Fruit fly (Drosophila melanogaster): ENCODE data around the gene CG42675.

Gene CG42675

dm6 chr3R:5791497-5791896, 21.9 kb upstream of the CG42675 start, which contains the start of gene Hpf1 (continued):
- peak; percentile 98 for TF ChIP-seq CG9727 (GFP tag; optimal IDR thresholded peaks at IDR 0.05)
- no peak for TF ChIP-seq CG1832 (GFP tag; optimal IDR thresholded peaks at IDR 0.05)
- TF ChIP-seq CG12769 (tag; optimal IDR thresholded peaks at IDR 0.05), result peak; percentile 99
- TF ChIP-seq Dbx (GFP tag; IDR thresholded peaks at IDR 0.05), result peak; percentile 98
- peak; percentile 83 for TF ChIP-seq dan (GFP tag; IDR thresholded peaks at IDR 0.05)
- TF ChIP-seq CG18262 (tag; optimal IDR thresholded peaks at IDR 0.05), result peak; percentile 98
- peak; percentile 97 for TF ChIP-seq CG10366 (GFP tag; IDR thresholded peaks at IDR 0.05)
- TF ChIP-seq CG13624 (GFP tag; optimal IDR thresholded peaks at IDR 0.05), result peak; percentile 99
- peak; percentile 96 for TF ChIP-seq CG3726 (GFP tag; IDR thresholded peaks at IDR 0.05)
- TF ChIP-seq oc (tag; optimal IDR thresholded peaks at IDR 0.05), result peak; percentile 97
- peak; percentile 95 for TF ChIP-seq ap (GFP tag; IDR thresholded peaks at IDR 0.05)
- TF ChIP-seq HLH54F (GFP tag; optimal IDR thresholded peaks at IDR 0.05), result peak; percentile 99
- peak; percentile 96 for TF ChIP-seq gsb-n (tag; optimal IDR thresholded peaks at IDR 0.05)
- TF ChIP-seq run (tag; optimal IDR thresholded peaks at IDR 0.05), result peak; percentile 93
- TF ChIP-seq YL-1 (GFP tag; optimal IDR thresholded peaks at IDR 0.05), result peak; percentile 92
- peak; percentile 95 for TF ChIP-seq jigr1 (GFP tag; IDR thresholded peaks at IDR 0.05)
- TF ChIP-seq vnd (GFP tag; IDR thresholded peaks at IDR 0.05; ENCODE audit: partially characterized antibody), result no peak
- TF ChIP-seq CG2129 (GFP tag; IDR thresholded peaks at IDR 0.05; ENCODE audit: partially characterized antibody), result no peak
- TF ChIP-seq Hr3 (GFP tag; optimal IDR thresholded peaks at IDR 0.05), result peak; percentile 98
- peak; percentile 93 for TF ChIP-seq sim (GFP tag; IDR thresholded peaks at IDR 0.05)
- TF ChIP-seq CG7372 (GFP tag; IDR thresholded peaks at IDR 0.05), result peak; percentile 98
- peak; percentile 93 for TF ChIP-seq toy (GFP tag; IDR thresholded peaks at IDR 0.05)
- peak in 1 of 2 experiments; percentile 19 for TF ChIP-seq Dfd (GFP tag; optimal IDR thresholded peaks at IDR 0.05)
- peak; percentile 98 for TF ChIP-seq CG12236 (GFP tag; optimal IDR thresholded peaks at IDR 0.05)
- peak; percentile 98 for TF ChIP-seq Dad (GFP tag; optimal IDR thresholded peaks at IDR 0.05)
- peak; percentile 97 for TF ChIP-seq H2.0 (GFP tag; IDR thresholded peaks at IDR 0.05)
- TF ChIP-seq dati (GFP tag; IDR thresholded peaks at IDR 0.05), result peak; percentile 93
- TF ChIP-seq gt (GFP tag; IDR thresholded peaks at IDR 0.05), result peak; percentile 91
- peak; percentile 94 for TF ChIP-seq CG4328 (GFP tag; optimal IDR thresholded peaks at IDR 0.05)
- TF ChIP-seq CG17912 (GFP tag; optimal IDR thresholded peaks at IDR 0.05), result peak; percentile 86
- peak; percentile 91 for TF ChIP-seq sqz (GFP tag; optimal IDR thresholded peaks at IDR 0.05)
- no peak for TF ChIP-seq fru (optimal IDR thresholded peaks at IDR 0.05)
- TF ChIP-seq ab (GFP tag; optimal IDR thresholded peaks at IDR 0.05), result peak; percentile 96
- TF ChIP-seq nau (GFP tag; optimal IDR thresholded peaks at IDR 0.05), result peak; percentile 98
- TF ChIP-seq ssp (GFP tag; IDR thresholded peaks at IDR 0.05), result peak; percentile 93
- peak; percentile 93 for TF ChIP-seq CG5953 (GFP tag; IDR thresholded peaks at IDR 0.05)
- TF ChIP-seq cad (GFP tag; optimal IDR thresholded peaks at IDR 0.05), result no peak
- peak; percentile 99 for TF ChIP-seq shn (GFP tag; optimal IDR thresholded peaks at IDR 0.05)
- peak; percentile 93 for TF ChIP-seq ewg (GFP tag; optimal IDR thresholded peaks at IDR 0.05)
- peak; percentile 98 for TF ChIP-seq pnt (GFP tag; optimal IDR thresholded peaks at IDR 0.05)
- TF ChIP-seq CG4424 (GFP tag; optimal IDR thresholded peaks at IDR 0.05), result peak; percentile 98
- peak; percentile 99 for TF ChIP-seq row (GFP tag; IDR thresholded peaks at IDR 0.05)
- peak; percentile 86 for TF ChIP-seq sens-2 (GFP tag; IDR thresholded peaks at IDR 0.05)
- peak; percentile 95 for TF ChIP-seq Hmx (GFP tag; optimal IDR thresholded peaks at IDR 0.05)
- peak; percentile 100 for TF ChIP-seq Med (GFP tag)
- peak; percentile 99 for TF ChIP-seq CG15269 (tag; optimal IDR thresholded peaks at IDR 0.05)
- TF ChIP-seq Hand (GFP tag; optimal IDR thresholded peaks at IDR 0.05), result peak; percentile 96
- TF ChIP-seq Oaz (GFP tag; IDR thresholded peaks at IDR 0.05), result peak; percentile 96
- peak; percentile 96 for TF ChIP-seq Optix (GFP tag; IDR thresholded peaks at IDR 0.05)
- peak; percentile 96 for TF ChIP-seq gcm2 (GFP tag; optimal IDR thresholded peaks at IDR 0.05)
- TF ChIP-seq CTCF (GFP tag; optimal IDR thresholded peaks at IDR 0.05), result peak; percentile 74
- TF ChIP-seq ci (GFP tag; IDR thresholded peaks at IDR 0.05), result peak; percentile 98
- peak; percentile 55; the same call in 3 of the 4 replicates for TF ChIP-seq Dll (GFP tag; IDR thresholded peaks at IDR 0.05; ENCODE audit: partially characterized antibody)
